Fruit fly (Drosophila melanogaster): ENCODE results near the gene Mkp.

The Mkp gene

DNA sequence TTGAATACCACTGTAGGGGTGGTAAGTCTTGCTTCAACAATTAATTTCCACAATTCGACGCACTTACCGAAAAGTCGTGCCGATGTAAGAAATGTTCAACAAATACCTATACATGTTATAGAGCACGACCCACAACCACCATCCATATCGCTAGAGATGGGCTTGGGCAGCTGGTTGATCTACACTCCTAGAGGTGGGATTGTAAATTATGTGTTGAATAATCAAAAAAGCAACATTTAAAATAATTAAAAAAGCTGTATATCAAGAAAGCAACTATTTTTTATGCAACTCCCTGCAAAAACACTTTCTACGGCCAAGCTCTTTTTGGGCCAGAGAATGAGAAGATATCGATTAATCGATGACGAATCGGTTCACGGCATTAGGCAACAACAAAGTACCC lies at the start of gene Mkp, which contains the start of the genes CG34140 and Mtch (continued):
- TF ChIP-seq CG10631 (GFP tag; optimal IDR thresholded peaks at IDR 0.05) (peak; percentile 85), fkh (GFP tag; optimal IDR thresholded peaks at IDR 0.05) (no peak), CG11294 (GFP tag; IDR thresholded peaks at IDR 0.05) (peak; percentile 37; the same call in 1 of the 2 replicates), CG32006 (GFP tag; optimal IDR thresholded peaks at IDR 0.05) (no peak), CG8319 (GFP tag; optimal IDR thresholded peaks at IDR 0.05) (peak; percentile 58), CG8119 (GFP tag; IDR thresholded peaks at IDR 0.05) (no peak; the same call in none of the 3 replicates), CG8632 (GFP tag; optimal IDR thresholded peaks at IDR 0.05) (peak; percentile 67)

DNA sequence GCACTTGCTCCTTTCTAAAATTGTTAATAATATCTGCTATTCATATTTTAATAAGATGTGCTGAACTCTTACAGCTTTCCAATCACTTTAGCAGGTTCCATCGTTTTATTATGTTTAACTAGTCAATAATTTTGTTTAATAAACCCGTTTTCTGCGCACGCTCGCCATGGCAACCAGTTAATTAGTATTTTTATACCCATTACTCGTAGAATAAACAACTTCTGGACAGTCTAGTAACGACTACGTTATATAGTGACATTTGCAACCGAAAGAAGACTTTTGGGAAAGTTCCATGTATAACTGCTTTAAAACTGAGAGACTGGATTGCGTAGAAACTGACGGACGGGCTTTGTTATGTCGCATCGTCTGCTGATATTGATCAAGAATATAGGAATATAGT lies 48.9 kb upstream of the Mkp start, which contains the start of gene CG34453:
CG34453 (minus strand) TSS at position 101 of the 400 bp plus-strand sequence.
- TF ChIP-seq CG3032 (tag; optimal IDR thresholded peaks at IDR 0.05) (no peak), Sox102F (GFP tag; optimal IDR thresholded peaks at IDR 0.05) (no peak), CG8119 (GFP tag; IDR thresholded peaks at IDR 0.05) (no peak), Ets96B (tag; optimal IDR thresholded peaks at IDR 0.05) (no peak)

DNA sequence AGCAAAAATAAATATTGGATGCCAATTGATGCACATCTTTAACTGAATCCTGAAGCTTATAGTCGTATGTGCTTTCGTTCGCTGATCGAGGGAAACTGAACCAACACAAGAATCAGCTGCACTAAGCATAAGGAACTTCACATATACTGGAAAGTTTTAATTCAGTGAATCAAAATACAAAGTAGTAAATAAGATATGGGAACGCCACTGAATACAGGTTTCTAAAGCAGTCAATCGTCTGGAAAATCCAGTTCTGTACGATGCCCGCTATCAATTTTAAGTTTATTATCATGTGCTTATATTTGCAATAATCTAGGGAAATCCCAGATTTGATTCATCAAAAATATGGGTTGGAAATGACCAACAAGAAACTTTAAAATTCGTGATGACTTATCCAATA lies 47.9 kb upstream of the Mkp start, which contains the start of gene CG34454:
CG34454 (minus strand) TSS at position 84 of the 400 bp plus-strand sequence.
- TF ChIP-seq dsx (GFP tag; optimal IDR thresholded peaks at IDR 0.05; ENCODE audit: poor library complexity, severe bottlenecking): peak; percentile 92
- TF ChIP-seq CG16779 (tag; optimal IDR thresholded peaks at IDR 0.05): no peak

DNA sequence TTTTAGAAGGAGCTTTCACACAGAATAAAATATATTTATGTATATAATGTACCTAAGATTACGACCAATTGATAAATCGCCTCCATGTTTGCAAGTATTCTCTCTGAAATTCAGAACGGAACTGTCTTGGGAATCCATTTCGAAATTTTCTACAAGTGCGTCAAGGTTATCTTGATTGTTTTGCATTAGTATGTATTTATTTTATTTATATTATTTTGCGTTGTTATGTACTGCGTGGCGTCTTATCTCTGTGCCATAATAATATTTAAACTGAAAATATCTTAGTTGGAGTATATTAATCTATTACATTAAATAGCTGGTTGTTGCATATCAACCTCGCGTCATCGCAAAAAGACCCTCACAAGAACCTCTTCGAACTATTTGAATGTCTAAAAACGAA lies 47.2 kb upstream of the Mkp start, which contains the start of gene CG42846:
CG42846 (minus strand) TSS at position 101 of the 400 bp plus-strand sequence.
- no peak for TF ChIP-seq CG4318 (GFP tag; optimal IDR thresholded peaks at IDR 0.05)
- TF ChIP-seq Hr38 (GFP tag; optimal IDR thresholded peaks at IDR 0.05): no peak
- no peak for TF ChIP-seq Blimp-1 (GFP tag; optimal IDR thresholded peaks at IDR 0.05)
- no peak for TF ChIP-seq esn (GFP tag; optimal IDR thresholded peaks at IDR 0.05)
- no peak for TF ChIP-seq Smox (GFP tag; optimal IDR thresholded peaks at IDR 0.05)
- TF ChIP-seq CG9139 (GFP tag; optimal IDR thresholded peaks at IDR 0.05): no peak
- TF ChIP-seq CG6792 (GFP tag; optimal IDR thresholded peaks at IDR 0.05): no peak
- TF ChIP-seq fkh (GFP tag; optimal IDR thresholded peaks at IDR 0.05): no peak
- TF ChIP-seq pdm3 (GFP tag; optimal IDR thresholded peaks at IDR 0.05): no peak
- TF ChIP-seq Met (GFP tag; optimal IDR thresholded peaks at IDR 0.05): no peak
- no peak for TF ChIP-seq CG7368 (GFP tag; optimal IDR thresholded peaks at IDR 0.05)
- TF ChIP-seq Lpt (GFP tag; optimal IDR thresholded peaks at IDR 0.05): no peak
- no peak for TF ChIP-seq dsx (GFP tag; optimal IDR thresholded peaks at IDR 0.05; ENCODE audit: poor library complexity, severe bottlenecking)
- no peak for TF ChIP-seq Eip75B (GFP tag; optimal IDR thresholded peaks at IDR 0.05)
- no peak for TF ChIP-seq Sox14 (GFP tag; optimal IDR thresholded peaks at IDR 0.05)

DNA sequence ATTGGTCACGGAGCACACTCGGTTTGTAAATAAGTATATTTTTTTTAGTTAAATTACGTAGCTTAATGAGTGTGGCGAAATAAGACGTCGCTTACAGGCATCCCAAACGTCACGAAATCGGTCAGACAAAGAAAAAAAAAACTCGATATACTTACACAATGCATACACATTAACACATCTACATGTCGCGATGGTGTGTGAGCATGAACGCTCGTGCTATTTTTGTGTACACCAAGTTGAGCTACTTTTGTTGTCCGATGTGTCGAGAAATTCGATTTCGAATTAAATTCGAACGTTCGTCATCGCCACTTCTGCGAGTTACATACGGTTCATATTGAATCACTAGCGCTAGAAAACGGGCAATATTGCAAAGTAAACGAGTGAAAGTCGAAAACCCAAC lies 40.8 kb upstream of the Mkp start:
- TF ChIP-seq eg (GFP tag; IDR thresholded peaks at IDR 0.05): no peak
- TF ChIP-seq CG31627 (GFP tag; optimal IDR thresholded peaks at IDR 0.05): no peak
- TF ChIP-seq svp (GFP tag): peak; percentile 42
- peak; percentile 12 for TF ChIP-seq Eip93F (GFP tag; optimal IDR thresholded peaks at IDR 0.05)
- TF ChIP-seq vri (GFP tag; optimal IDR thresholded peaks at IDR 0.05): peak; percentile 6
- TF ChIP-seq CG15336 (GFP tag; IDR thresholded peaks at IDR 0.05): 0 out of 2 replicates have a peak, but pooled peaks have one; percentile 14
